Fruit fly (Drosophila melanogaster): Measurements from ENCODE around the gene Dhpr.
A peak's percentile ranks its signal among the peaks of the same experiment; 100 is the strongest.

The Dhpr gene

DNA sequence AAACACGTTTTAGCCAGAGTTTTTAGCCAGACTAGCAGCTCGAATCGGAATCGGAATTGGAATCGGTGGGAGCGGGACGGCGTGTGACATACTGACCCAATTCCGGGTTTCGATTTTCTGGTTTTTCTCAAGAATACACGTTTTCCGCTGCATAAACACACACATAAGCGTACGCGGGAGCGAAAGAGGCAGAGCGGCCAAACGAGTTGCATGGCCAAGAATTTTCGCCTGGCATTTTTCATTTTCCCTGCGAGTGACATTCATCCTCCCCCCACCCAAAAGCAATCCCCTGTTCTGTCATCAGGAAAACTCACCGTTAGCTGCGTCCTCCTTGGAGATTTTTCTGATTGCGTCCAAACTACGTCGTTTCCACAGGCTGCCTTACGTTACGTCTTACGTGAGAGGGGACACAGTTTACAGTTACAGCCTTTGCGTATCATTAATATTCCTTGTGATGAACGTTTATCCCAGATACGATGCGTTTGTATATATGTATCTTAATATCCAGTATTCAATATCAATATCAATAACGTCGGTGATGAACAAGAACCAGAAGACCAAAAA lies 4.7 kb upstream of the Dhpr start:
- TF ChIP-seq CG7368 (GFP tag; optimal IDR thresholded peaks at IDR 0.05): no peak
- TF ChIP-seq salr (GFP tag; optimal IDR thresholded peaks at IDR 0.05): no peak
- no peak for TF ChIP-seq fkh (GFP tag; optimal IDR thresholded peaks at IDR 0.05)
- no peak for TF ChIP-seq fd85E (GFP tag; optimal IDR thresholded peaks at IDR 0.05)
- no peak for TF ChIP-seq Eip93F (GFP tag; optimal IDR thresholded peaks at IDR 0.05)
- TF ChIP-seq Lpt (GFP tag; optimal IDR thresholded peaks at IDR 0.05): no peak
- no peak for TF ChIP-seq CG6792 (GFP tag; optimal IDR thresholded peaks at IDR 0.05)
- TF ChIP-seq CG8319 (GFP tag; optimal IDR thresholded peaks at IDR 0.05): no peak
- TF ChIP-seq CG8632 (GFP tag; optimal IDR thresholded peaks at IDR 0.05): no peak
- TF ChIP-seq Ets21C (GFP tag; optimal IDR thresholded peaks at IDR 0.05): no peak
- TF ChIP-seq dac (GFP tag; optimal IDR thresholded peaks at IDR 0.05): no peak
- no peak for TF ChIP-seq Hr4 (GFP tag; optimal IDR thresholded peaks at IDR 0.05)
- 0 out of 3 replicates have a peak, but pooled peaks have one; percentile 33 for TF ChIP-seq eg (GFP tag; IDR thresholded peaks at IDR 0.05)
- TF ChIP-seq topi (GFP tag; optimal IDR thresholded peaks at IDR 0.05): no peak
- TF ChIP-seq Eip78C (GFP tag): peak; percentile 8
- TF ChIP-seq CG3919 (GFP tag; optimal IDR thresholded peaks at IDR 0.05): no peak

- no peak for TF ChIP-seq CG9139 (GFP tag; optimal IDR thresholded peaks at IDR 0.05)
- TF ChIP-seq Sox15 (GFP tag; optimal IDR thresholded peaks at IDR 0.05): no peak
- no peak for TF ChIP-seq spab (GFP tag; optimal IDR thresholded peaks at IDR 0.05)
- no peak for TF ChIP-seq Smox (GFP tag; optimal IDR thresholded peaks at IDR 0.05)
- TF ChIP-seq CG6808 (GFP tag; optimal IDR thresholded peaks at IDR 0.05): no peak
- TF ChIP-seq cyc (GFP tag; optimal IDR thresholded peaks at IDR 0.05): no peak
- no peak for TF ChIP-seq fd85E (GFP tag; optimal IDR thresholded peaks at IDR 0.05)
- no peak for TF ChIP-seq fkh (GFP tag; optimal IDR thresholded peaks at IDR 0.05)
- TF ChIP-seq Hr4 (GFP tag; optimal IDR thresholded peaks at IDR 0.05): no peak
- no peak for TF ChIP-seq Lpt (GFP tag; optimal IDR thresholded peaks at IDR 0.05)
Measured at dm6 chr3L:9135792-9136191, 1.4 kb downstream of the Dhpr start.

dm6 chr3L:9136976-9137954 lies 2.9 kb downstream of the Dhpr start, which contains the start of the genes Use1 and nwk:
TSS of gene Use1 (minus strand) at chr3L:9137181.
TSS of gene nwk (plus strand) at chr3L:9137860.
- TF ChIP-seq Smox (GFP tag; optimal IDR thresholded peaks at IDR 0.05) (no peak), Blimp-1 (GFP tag; optimal IDR thresholded peaks at IDR 0.05) (no peak), salr (GFP tag; optimal IDR thresholded peaks at IDR 0.05) (no peak), ss (GFP tag; optimal IDR thresholded peaks at IDR 0.05) (no peak), Sox14 (GFP tag; optimal IDR thresholded peaks at IDR 0.05) (peak; percentile 26), svp (GFP tag) (peak; percentile 32), CG9139 (GFP tag; optimal IDR thresholded peaks at IDR 0.05) (no peak), topi (GFP tag; optimal IDR thresholded peaks at IDR 0.05) (no peak), CG15336 (GFP tag; IDR thresholded peaks at IDR 0.05) (no peak), Lpt (GFP tag; optimal IDR thresholded peaks at IDR 0.05) (no peak), Ets96B (tag; optimal IDR thresholded peaks at IDR 0.05) (no peak), CG11762 (GFP tag; optimal IDR thresholded peaks at IDR 0.05; ENCODE audit: insufficient read depth) (no peak), esn (GFP tag; optimal IDR thresholded peaks at IDR 0.05) (no peak), Gug (GFP tag; IDR thresholded peaks at IDR 0.05) (no peak), CG11902 (GFP tag; optimal IDR thresholded peaks at IDR 0.05) (no peak), fd85E (GFP tag; optimal IDR thresholded peaks at IDR 0.05) (no peak), CG11294 (GFP tag; IDR thresholded peaks at IDR 0.05) (no peak), CG6808 (GFP tag; optimal IDR thresholded peaks at IDR 0.05) (no peak), fd59A (GFP tag; optimal IDR thresholded peaks at IDR 0.05) (no peak), Eip78C (GFP tag) (peak; percentile 31)
